Fruit fly (Drosophila melanogaster): ENCODE measurements around the gene Rph.

The Rph gene

DNA sequence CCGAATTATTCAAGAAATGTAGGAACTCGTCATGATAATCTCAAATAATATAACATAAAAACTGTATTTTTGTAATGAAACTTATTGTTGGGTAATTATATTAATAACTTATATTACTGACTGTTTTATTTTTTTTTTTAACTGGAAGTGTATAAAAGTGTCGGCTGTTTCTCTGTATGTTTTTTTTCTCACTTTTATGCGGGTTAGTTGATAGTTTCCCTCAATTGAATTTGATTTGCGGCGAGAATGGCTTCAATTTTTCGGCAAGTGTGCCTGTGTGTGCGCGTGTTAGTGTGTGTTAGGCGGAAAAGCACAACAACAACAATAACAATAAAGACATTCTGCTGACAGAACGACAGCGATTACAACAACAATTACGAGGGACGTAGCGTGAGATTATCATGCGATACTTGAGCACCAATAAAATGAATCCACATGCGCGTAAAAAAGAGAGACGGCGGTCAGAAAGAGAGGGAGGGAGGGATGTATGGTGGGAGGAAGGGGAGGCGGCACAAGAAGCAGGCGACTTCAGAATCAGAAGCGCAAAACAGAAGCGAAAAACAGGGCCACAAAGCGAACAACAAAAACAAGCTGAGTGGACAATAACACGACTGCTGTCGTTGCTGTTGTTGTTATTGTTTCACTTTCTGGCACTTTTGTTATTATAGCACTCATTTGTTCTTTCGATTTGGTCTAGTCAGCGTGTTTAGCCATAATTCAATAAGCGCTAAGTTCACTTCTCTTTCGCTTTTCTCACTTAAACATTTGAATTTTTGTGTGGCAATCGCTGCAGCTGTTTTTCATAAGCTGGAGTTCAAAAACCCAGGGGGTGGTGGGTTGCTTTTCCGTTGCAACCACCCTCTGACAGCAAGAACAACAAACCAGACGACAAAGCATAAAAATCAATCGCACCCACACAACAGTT lies 5.8 kb upstream of the Rph start (continued):
- TF ChIP-seq dmrt99B (tag; optimal IDR thresholded peaks at IDR 0.05) = peak; percentile 46
- peak; percentile 7 for TF ChIP-seq Hand (GFP tag; optimal IDR thresholded peaks at IDR 0.05)
- no peak for TF ChIP-seq CG14014 (GFP tag; IDR thresholded peaks at IDR 0.05)
- TF ChIP-seq CG1233 (GFP tag; optimal IDR thresholded peaks at IDR 0.05) = no peak
- peak; percentile 19 for TF ChIP-seq ftz-f1 (GFP tag; optimal IDR thresholded peaks at IDR 0.05)
- no peak for TF ChIP-seq tx (GFP tag; optimal IDR thresholded peaks at IDR 0.05)
- peak; percentile 13 for TF ChIP-seq Blimp-1 (GFP tag; optimal IDR thresholded peaks at IDR 0.05)
- peak; percentile 1 for TF ChIP-seq CG14710 (tag; optimal IDR thresholded peaks at IDR 0.05)
- TF ChIP-seq Gug (GFP tag; IDR thresholded peaks at IDR 0.05) = no peak
- TF ChIP-seq Sry-β (GFP tag; optimal IDR thresholded peaks at IDR 0.05) = no peak
- TF ChIP-seq ase (GFP tag; IDR thresholded peaks at IDR 0.05) = no peak
- TF ChIP-seq Rfx (GFP tag; IDR thresholded peaks at IDR 0.05) = peak; percentile 38
- TF ChIP-seq az2 (GFP tag; optimal IDR thresholded peaks at IDR 0.05) = no peak
- no peak for TF ChIP-seq CG6854 (GFP tag; optimal IDR thresholded peaks at IDR 0.05)
- TF ChIP-seq CG8478 (optimal IDR thresholded peaks at IDR 0.05) = no peak
- no peak for TF ChIP-seq kni (GFP tag; optimal IDR thresholded peaks at IDR 0.05)
- TF ChIP-seq CG2678 (tag; optimal IDR thresholded peaks at IDR 0.05) = peak; percentile 67
- TF ChIP-seq lab (GFP tag; optimal IDR thresholded peaks at IDR 0.05) = peak; percentile 55
- no peak for TF ChIP-seq CG7786 (GFP tag; optimal IDR thresholded peaks at IDR 0.05)
- no peak for TF ChIP-seq CG3726 (GFP tag; IDR thresholded peaks at IDR 0.05)
- no peak for TF ChIP-seq NC2α (GFP tag; optimal IDR thresholded peaks at IDR 0.05)
- no peak for TF ChIP-seq CG18011 (GFP tag; optimal IDR thresholded peaks at IDR 0.05)
- TF ChIP-seq CG7556 (GFP tag; optimal IDR thresholded peaks at IDR 0.05) = peak; percentile 49
- TF ChIP-seq lov (optimal IDR thresholded peaks at IDR 0.05) = no peak
- no peak for TF ChIP-seq lov (GFP tag; IDR thresholded peaks at IDR 0.05)
- TF ChIP-seq CG8388 (GFP tag; optimal IDR thresholded peaks at IDR 0.05) = peak; percentile 19
- no peak for TF ChIP-seq CG7372 (GFP tag; IDR thresholded peaks at IDR 0.05)
- TF ChIP-seq Hsf (GFP tag; optimal IDR thresholded peaks at IDR 0.05) = peak; percentile 39
- peak; percentile 13 for TF ChIP-seq Hr3 (GFP tag; optimal IDR thresholded peaks at IDR 0.05)
- peak; percentile 44 for TF ChIP-seq CG30403 (GFP tag; optimal IDR thresholded peaks at IDR 0.05)
- no peak for TF ChIP-seq HHEX (GFP tag; optimal IDR thresholded peaks at IDR 0.05)
- peak; percentile 10 for TF ChIP-seq Fer3 (tag; optimal IDR thresholded peaks at IDR 0.05)
- no peak for TF ChIP-seq Atf3 (GFP tag; optimal IDR thresholded peaks at IDR 0.05)
- peak; percentile 16 for TF ChIP-seq CG15514 (GFP tag; optimal IDR thresholded peaks at IDR 0.05)
- no peak for TF ChIP-seq CG12219 (GFP tag; optimal IDR thresholded peaks at IDR 0.05)
- TF ChIP-seq Bdp1 (GFP tag; optimal IDR thresholded peaks at IDR 0.05) = no peak
- TF ChIP-seq Hr51 (GFP tag; optimal IDR thresholded peaks at IDR 0.05) = peak in 1 of 2 experiments; percentile 61
- no peak for TF ChIP-seq gcm2 (GFP tag; optimal IDR thresholded peaks at IDR 0.05)
- TF ChIP-seq gsb-n (tag; optimal IDR thresholded peaks at IDR 0.05) = no peak
- no peak; the same call in 2 of the 3 replicates for TF ChIP-seq tgo (GFP tag; IDR thresholded peaks at IDR 0.05)
- peak; percentile 32 for TF ChIP-seq CG17385 (GFP tag; optimal IDR thresholded peaks at IDR 0.05)
- no peak for TF ChIP-seq fru (optimal IDR thresholded peaks at IDR 0.05)
- peak; percentile 41 for TF ChIP-seq CG18262 (tag; optimal IDR thresholded peaks at IDR 0.05)
- TF ChIP-seq CG10979 (tag; optimal IDR thresholded peaks at IDR 0.05) = peak; percentile 18
- TF ChIP-seq Scr (GFP tag; IDR thresholded peaks at IDR 0.05; ENCODE audit: partially characterized antibody) = peak; percentile 9; the same call in 1 of the 2 replicates
- no peak for TF ChIP-seq CG1024 (GFP tag; IDR thresholded peaks at IDR 0.05)
- TF ChIP-seq danr (GFP tag; IDR thresholded peaks at IDR 0.05) = no peak
- TF ChIP-seq slbo (GFP tag; IDR thresholded peaks at IDR 0.05) = no peak; the same call in 1 of the 2 replicates
- peak; percentile 71 for TF ChIP-seq gem (tag; optimal IDR thresholded peaks at IDR 0.05)

Data from whole organism, embryonic.